Fruit fly (Drosophila melanogaster) whole organism, pupa: ENCODE results near the gene Tim17b1.
A peak's percentile ranks its signal among the peaks of the same experiment; 100 is the strongest.

ENCODE experiments used
- CG10348 ChIP-seq: fragments of 200-800 bp; sonication (Bioruptor generic); IDR thresholded peaks from 2 replicates; pipeline ENCODE4 v1.3.6; 2022; ENCODE audit warnings: missing biosample characterization, missing genetic modification characterization
- CG12605 ChIP-seq: fragments of 200-800 bp; sonication (Bioruptor generic); IDR thresholded peaks from 2 replicates; pipeline ENCODE4 v1.3.6; 2022; ENCODE audit warnings: missing biosample characterization, missing genetic modification characterization
- CG13204 ChIP-seq: fragments of 200-800 bp; sonication (Bioruptor generic); optimal IDR thresholded peaks from 2 replicates; lab custom pipeline; 2018; ENCODE audit warnings: missing biosample characterization, mild to moderate bottlenecking, missing genetic modification characterization, moderate library complexity
- CG14655 ChIP-seq: fragments of 200-800 bp; sonication (Bioruptor generic); optimal IDR thresholded peaks from 3 replicates; lab custom pipeline; 2017; ENCODE audit warnings: mild to moderate bottlenecking, missing biosample characterization, missing genetic modification reagents, missing genetic modification characterization
- CG15710 ChIP-seq: fragments of 200-800 bp; sonication (Bioruptor generic); optimal IDR thresholded peaks from 2 replicates; lab custom pipeline; 2018; ENCODE audit warnings: missing biosample characterization, mild to moderate bottlenecking, missing genetic modification characterization, moderate library complexity
- CG17806 ChIP-seq: fragments of 200-800 bp; sonication (Bioruptor generic); optimal IDR thresholded peaks from 2 replicates; lab custom pipeline; 2018; ENCODE audit warnings: missing biosample characterization, mild to moderate bottlenecking, missing genetic modification characterization, moderate library complexity
- CG32121 ChIP-seq: fragments of 200-800 bp; sonication (Bioruptor generic); IDR thresholded peaks from 2 replicates; pipeline ENCODE4 v1.3.6; 2022; ENCODE audit warnings: missing biosample characterization, missing genetic modification characterization
- CG34367 ChIP-seq: fragments of 200-800 bp; sonication (Bioruptor generic); optimal IDR thresholded peaks from 2 replicates; lab custom pipeline; 2018; ENCODE audit warnings: missing biosample characterization, mild to moderate bottlenecking, missing genetic modification characterization
- CG4496 ChIP-seq: fragments of 200-800 bp; sonication (Bioruptor generic); IDR thresholded peaks from 3 replicates; pipeline ENCODE4 v1.3.6; 2022; ENCODE audit warnings: missing biosample characterization, missing genetic modification characterization
- CG8159 ChIP-seq: fragments of 200-800 bp; sonication (Bioruptor generic); optimal IDR thresholded peaks from 3 replicates; lab custom pipeline; 2018; ENCODE audit warnings: missing biosample characterization, mild to moderate bottlenecking, missing genetic modification characterization, moderate library complexity
- CG8301 ChIP-seq: fragments of 200-800 bp; sonication (Bioruptor generic); optimal IDR thresholded peaks from 2 replicates; lab custom pipeline; 2018; ENCODE audit warnings: missing biosample characterization, mild to moderate bottlenecking, missing genetic modification characterization
- CG9948 ChIP-seq: fragments of 200-800 bp; sonication (Bioruptor generic); optimal IDR thresholded peaks from 2 replicates; lab custom pipeline; 2018; ENCODE audit warnings: missing biosample characterization, mild to moderate bottlenecking, missing genetic modification characterization, moderate library complexity
- D1 ChIP-seq: fragments of 200-800 bp; sonication (Bioruptor generic); optimal IDR thresholded peaks from 2 replicates; lab custom pipeline; 2018; ENCODE audit warnings: missing biosample characterization, mild to moderate bottlenecking, missing genetic modification characterization, moderate library complexity
- EcR ChIP-seq: fragments of 200-800 bp; sonication (Bioruptor generic); optimal IDR thresholded peaks from 3 replicates; lab custom pipeline; 2019; ENCODE audit warnings: missing biosample characterization, missing genetic modification characterization, mild to moderate bottlenecking, moderate library complexity, missing genetic modification reagents
- Ets98B ChIP-seq: fragments of 200-800 bp; sonication (Bioruptor generic); IDR thresholded peaks from 2 replicates; pipeline ENCODE4 v1.3.6; 2022; ENCODE audit warnings: missing biosample characterization, missing genetic modification characterization
- Pif1A ChIP-seq: fragments of 200-800 bp; sonication (Bioruptor generic); optimal IDR thresholded peaks from 3 replicates; lab custom pipeline; 2016; ENCODE audit warnings: missing biosample characterization, missing genetic modification characterization
- Pif1B ChIP-seq: fragments of 200-800 bp; sonication (Bioruptor generic); optimal IDR thresholded peaks from 3 replicates; lab custom pipeline; 2016; ENCODE audit warnings: missing biosample characterization, missing genetic modification characterization
- Snoo ChIP-seq: fragments of 200-800 bp; sonication (Bioruptor generic); optimal IDR thresholded peaks from 3 replicates; lab custom pipeline; 2017; ENCODE audit warnings: missing biosample characterization, mild to moderate bottlenecking, missing genetic modification characterization, inconsistent platforms
- fd96Ca ChIP-seq: fragments of 200-800 bp; sonication (Bioruptor generic); IDR thresholded peaks from 3 replicates; pipeline ENCODE4 v1.3.6; 2022; ENCODE audit warnings: missing biosample characterization, missing genetic modification characterization
- gl ChIP-seq: fragments of 200-800 bp; sonication (Bioruptor generic); optimal IDR thresholded peaks from 2 replicates; lab custom pipeline; 2018; ENCODE audit warnings: missing biosample characterization, mild to moderate bottlenecking, missing genetic modification characterization
- rn ChIP-seq: fragments of 200-800 bp; sonication (Bioruptor generic); IDR thresholded peaks from 2 replicates; pipeline ENCODE4 v1.3.6; 2022; ENCODE audit warnings: missing biosample characterization, missing genetic modification characterization

The Tim17b1 gene

dm6 chr3R:5270806-5271205 is 29.1 kb upstream of the Tim17b1 start:
- TF ChIP-seq Pif1B (GFP tag; lab: Kevin White, UChicago) = no peak
- TF ChIP-seq CG8159 = no peak
- no peak for TF ChIP-seq rn (GFP tag; lab: Robert Waterston, UW)
- TF ChIP-seq CG4496 (GFP tag; lab: Robert Waterston, UW) = peak; percentile 70; the same call in 2 of the 3 replicates
- no peak for TF ChIP-seq CG13204 (GFP tag; lab: Kevin White, UChicago)
- no peak for TF ChIP-seq Snoo (tag; lab: Kevin White, UChicago)
- peak; percentile 54; the same call in 1 of the 2 replicates for TF ChIP-seq CG32121 (GFP tag; lab: Robert Waterston, UW)
- TF ChIP-seq CG15710 = peak; percentile 13
- peak; percentile 65 for TF ChIP-seq Ets98B (GFP tag; lab: Robert Waterston, UW)
- peak; percentile 4 for TF ChIP-seq Pif1A (GFP tag; lab: Kevin White, UChicago)
- no peak for TF ChIP-seq CG9948 (tag; lab: Kevin White, UChicago)
- TF ChIP-seq fd96Ca (GFP tag; lab: Robert Waterston, UW) = no peak
- peak; percentile 1 for TF ChIP-seq CG34367
- no peak for TF ChIP-seq CG10348 (GFP tag; lab: Robert Waterston, UW)
- TF ChIP-seq CG8301 (tag; lab: Kevin White, UChicago) = no peak
- no peak for TF ChIP-seq EcR (GFP tag; lab: Kevin White, UChicago)
- TF ChIP-seq CG14655 = no peak
- TF ChIP-seq gl (tag; lab: Kevin White, UChicago) = no peak
- peak; percentile 17; the same call in 1 of the 2 replicates for TF ChIP-seq CG12605 (GFP tag; lab: Robert Waterston, UW)
- peak; percentile 8 for TF ChIP-seq D1 (tag; lab: Kevin White, UChicago)
- no peak for TF ChIP-seq CG17806 (tag; lab: Kevin White, UChicago)
- TF ChIP-seq, all 21 proteins: peak for 8

- no peak for TF ChIP-seq rn (GFP tag; lab: Robert Waterston, UW)
- TF ChIP-seq CG9948 (tag; lab: Kevin White, UChicago) = no peak
- TF ChIP-seq CG14655 = no peak
- TF ChIP-seq Snoo (tag; lab: Kevin White, UChicago) = no peak
- TF ChIP-seq CG10348 (GFP tag; lab: Robert Waterston, UW) = no peak
- no peak for TF ChIP-seq fd96Ca (GFP tag; lab: Robert Waterston, UW)
- no peak for TF ChIP-seq CG32121 (GFP tag; lab: Robert Waterston, UW)
- no peak for TF ChIP-seq D1 (tag; lab: Kevin White, UChicago)
- TF ChIP-seq Ets98B (GFP tag; lab: Robert Waterston, UW) = no peak
- TF ChIP-seq CG17806 (tag; lab: Kevin White, UChicago) = no peak
- TF ChIP-seq CG13204 (GFP tag; lab: Kevin White, UChicago) = no peak
- TF ChIP-seq gl (tag; lab: Kevin White, UChicago) = no peak
- no peak for TF ChIP-seq CG8301 (tag; lab: Kevin White, UChicago)
- no peak for TF ChIP-seq Pif1A (GFP tag; lab: Kevin White, UChicago)
- TF ChIP-seq CG34367 = no peak
- no peak for TF ChIP-seq Pif1B (GFP tag; lab: Kevin White, UChicago)
- TF ChIP-seq CG15710 = no peak
- TF ChIP-seq CG12605 (GFP tag; lab: Robert Waterston, UW) = no peak
- no peak for TF ChIP-seq CG4496 (GFP tag; lab: Robert Waterston, UW)
- TF ChIP-seq EcR (GFP tag; lab: Kevin White, UChicago) = no peak
Measured at dm6 chr3R:5277735-5278134, 22.2 kb upstream of the Tim17b1 start, which contains the start of gene CG31538. Gene CG31538 (minus strand): TSS chr3R:5277835.

- TF ChIP-seq Pif1A (GFP tag; lab: Kevin White, UChicago) (no peak), EcR (GFP tag; lab: Kevin White, UChicago) (no peak), CG17806 (tag; lab: Kevin White, UChicago) (no peak), CG4496 (GFP tag; lab: Robert Waterston, UW) (no peak), CG13204 (GFP tag; lab: Kevin White, UChicago) (no peak), D1 (tag; lab: Kevin White, UChicago) (no peak), rn (GFP tag; lab: Robert Waterston, UW) (no peak), CG14655 (no peak)
- TF ChIP-seq, all 21 proteins: peak for 0
Measured at dm6 chr3R:5278627-5279026, 21.3 kb upstream of the Tim17b1 start.

- TF ChIP-seq CG12605 (GFP tag; lab: Robert Waterston, UW) (no peak), CG13204 (GFP tag; lab: Kevin White, UChicago) (no peak), CG9948 (tag; lab: Kevin White, UChicago) (no peak), CG4496 (GFP tag; lab: Robert Waterston, UW) (0 out of 3 replicates have a peak, but pooled peaks have one; percentile 32)
Measured at dm6 chr3R:5279609-5280164, 20.3 kb upstream of the Tim17b1 start.

dm6 chr3R:5280380-5280779 is 19.6 kb upstream of the Tim17b1 start:
- TF ChIP-seq CG12605 (GFP tag; lab: Robert Waterston, UW) (no peak), gl (tag; lab: Kevin White, UChicago) (no peak), CG13204 (GFP tag; lab: Kevin White, UChicago) (no peak), CG8159 (no peak), CG17806 (tag; lab: Kevin White, UChicago) (no peak), Snoo (tag; lab: Kevin White, UChicago) (no peak), CG8301 (tag; lab: Kevin White, UChicago) (no peak), CG9948 (tag; lab: Kevin White, UChicago) (no peak), D1 (tag; lab: Kevin White, UChicago) (no peak)
- TF ChIP-seq, all 21 proteins: peak for 0

- no peak for TF ChIP-seq D1 (tag; lab: Kevin White, UChicago)
- no peak for TF ChIP-seq CG17806 (tag; lab: Kevin White, UChicago)
- TF ChIP-seq Pif1A (GFP tag; lab: Kevin White, UChicago) = peak; percentile 34
- TF ChIP-seq CG34367 = no peak
- no peak for TF ChIP-seq gl (tag; lab: Kevin White, UChicago)
- no peak for TF ChIP-seq CG14655
- TF ChIP-seq fd96Ca (GFP tag; lab: Robert Waterston, UW) = peak; percentile 49; the same call in 1 of the 3 replicates
- peak; percentile 33; the same call in 1 of the 2 replicates for TF ChIP-seq CG32121 (GFP tag; lab: Robert Waterston, UW)
- TF ChIP-seq EcR (GFP tag; lab: Kevin White, UChicago) = peak; percentile 63
- TF ChIP-seq CG15710 = no peak
- no peak; the same call in 1 of the 2 replicates for TF ChIP-seq Ets98B (GFP tag; lab: Robert Waterston, UW)
- no peak for TF ChIP-seq Pif1B (GFP tag; lab: Kevin White, UChicago)
- no peak for TF ChIP-seq CG9948 (tag; lab: Kevin White, UChicago)
- peak; percentile 33 for TF ChIP-seq Snoo (tag; lab: Kevin White, UChicago)
- TF ChIP-seq CG8159 = no peak
- TF ChIP-seq CG8301 (tag; lab: Kevin White, UChicago) = no peak
- no peak for TF ChIP-seq rn (GFP tag; lab: Robert Waterston, UW)
- TF ChIP-seq CG12605 (GFP tag; lab: Robert Waterston, UW) = peak; percentile 55
- TF ChIP-seq CG4496 (GFP tag; lab: Robert Waterston, UW) = peak; percentile 60; the same call in 2 of the 3 replicates
- no peak for TF ChIP-seq CG10348 (GFP tag; lab: Robert Waterston, UW)
- peak; percentile 13 for TF ChIP-seq CG13204 (GFP tag; lab: Kevin White, UChicago)
Measured at dm6 chr3R:5281094-5281493, 18.9 kb upstream of the Tim17b1 start.
